Worm (Caenorhabditis elegans) whole organism, mixed stage, embryonic: ENCODE measurements around the gene lap-2.

ENCODE experiments used
- mls-2 ChIP-seq: sonication (generic microtip); optimal IDR thresholded peaks from 2 replicates; lab custom pipeline; 2016; ENCODE audit warnings: mild to moderate bottlenecking, missing genetic modification characterization, moderate library complexity, missing compliant biosample characterization
- nhr-28 ChIP-seq: fragments of 150-350 bp; optimal IDR thresholded peaks from 2 replicates; lab custom pipeline; 2014; ENCODE audit warnings: missing biosample characterization, missing genetic modification characterization
- pha-4 ChIP-seq: fragments of 150-350 bp; optimal IDR thresholded peaks from 2 replicates; lab custom pipeline; 2018; ENCODE audit warnings: missing biosample characterization, missing genetic modification reagents, missing genetic modification characterization

DNA sequence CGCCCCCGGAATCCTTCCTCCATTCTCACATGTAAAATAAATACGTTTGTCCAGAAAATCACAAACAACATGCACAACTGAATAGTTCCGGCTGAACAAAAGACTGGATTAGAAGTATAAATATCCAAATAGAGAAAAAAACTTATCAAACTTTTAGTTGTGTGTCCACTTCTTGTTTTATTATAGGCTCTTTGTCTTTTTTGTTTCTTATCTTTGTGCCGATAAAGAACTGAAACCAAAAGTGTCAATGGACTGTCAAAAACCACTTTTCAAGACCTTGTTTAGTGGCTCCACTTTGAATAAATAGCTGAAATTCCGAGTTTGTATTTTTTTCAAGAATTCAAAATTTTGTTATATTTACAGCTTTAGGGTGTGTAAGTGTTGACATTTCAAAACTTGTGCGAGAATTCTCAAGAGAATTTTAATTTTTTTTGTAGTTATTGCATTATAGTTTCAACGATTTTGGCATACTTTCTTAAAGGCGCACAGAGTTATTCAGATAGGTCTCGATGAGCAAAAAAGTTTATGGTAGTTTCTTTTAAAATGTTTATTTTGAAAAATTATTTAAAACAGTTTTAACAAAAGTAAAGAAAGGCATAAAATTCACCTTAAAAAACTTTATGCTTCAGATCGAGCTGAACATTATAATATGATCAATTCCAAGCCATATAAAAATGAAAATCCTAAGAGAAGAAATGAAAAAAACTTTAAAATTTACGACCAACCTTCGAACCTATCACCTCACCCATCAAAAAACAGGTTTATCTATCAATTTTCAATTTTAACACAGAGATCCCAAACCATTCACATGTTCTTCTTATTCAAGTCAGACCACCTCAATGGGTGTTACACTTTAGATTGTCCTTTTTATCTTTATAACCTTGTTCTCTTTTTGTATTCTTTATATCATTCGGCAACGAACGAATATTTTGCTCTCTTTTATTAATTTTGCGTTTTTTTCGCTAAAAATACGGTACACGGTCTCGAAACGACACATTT is 2.9 kb downstream of the lap-2 start:
- TF ChIP-seq nhr-28 (no peak), mls-2 (no peak), pha-4 (no peak)
